Worm (Caenorhabditis elegans) whole organism, L4 larva: Measurements from ENCODE around the gene F25B4.4.

ENCODE experiments used
- F10B5.3 ChIP-seq: sonication (generic microtip); optimal IDR thresholded peaks from 2 replicates; lab custom pipeline; 2016; ENCODE audit warnings: mild to moderate bottlenecking, missing genetic modification characterization, missing compliant biosample characterization
- F44E2.7 ChIP-seq: fragments of 200-800 bp; sonication (Bioruptor generic); IDR thresholded peaks from 2 replicates; pipeline ENCODE4 v2.1.2; 2022; ENCODE audit warnings: missing genetic modification characterization, missing compliant biosample characterization
- F49E8.2 ChIP-seq: sonication (generic microtip); optimal IDR thresholded peaks from 2 replicates; lab custom pipeline; 2016; ENCODE audit warnings: missing compliant biosample characterization, mild to moderate bottlenecking, missing genetic modification characterization, borderline replicate concordance
- Y48G9A.11 ChIP-seq: fragments of 200-800 bp; sonication (Bioruptor generic); IDR thresholded peaks from 2 replicates; pipeline ENCODE4 v1.3.6; 2022; ENCODE audit warnings: missing genetic modification reagents, missing genetic modification characterization, missing compliant biosample characterization
- aha-1 ChIP-seq: fragments of 150-350 bp; peaks from one replicate; lab custom pipeline; 2014; ENCODE audit warnings: missing biosample characterization, missing genetic modification characterization
- ama-1 ChIP-seq: fragments of 150-350 bp; optimal IDR thresholded peaks from 2 replicates; lab custom pipeline; 2014; ENCODE audit warnings: inconsistent platforms, mixed read lengths
- ceh-28 ChIP-seq: fragments of 150-350 bp; optimal IDR thresholded peaks from 2 replicates; lab custom pipeline; 2014; ENCODE audit warnings: missing biosample characterization, missing genetic modification reagents, missing genetic modification characterization
- ceh-62 ChIP-seq: sonication (generic microtip); optimal IDR thresholded peaks from 2 replicates; lab custom pipeline; 2017; ENCODE audit warnings: missing biosample characterization, missing genetic modification characterization
- dmd-8 ChIP-seq: fragments of 200-800 bp; sonication (Bioruptor generic); IDR thresholded peaks from 2 replicates; pipeline ENCODE4 v1.3.6; 2022; ENCODE audit warnings: missing genetic modification characterization, missing compliant biosample characterization
- dve-1 ChIP-seq: sonication (generic microtip); optimal IDR thresholded peaks from 2 replicates; lab custom pipeline; 2017; ENCODE audit warnings: antibody characterized with exemption, mild to moderate bottlenecking, missing genetic modification characterization, missing compliant biosample characterization; ENCODE audit not compliant: insufficient read depth
- egl-43 ChIP-seq: fragments of 200-800 bp; sonication (Bioruptor generic); IDR thresholded peaks from 2 replicates; pipeline ENCODE4 v1.3.6; 2022; ENCODE audit warnings: missing genetic modification reagents, missing genetic modification characterization, missing compliant biosample characterization
- fkh-10 ChIP-seq: fragments of 150-350 bp; optimal IDR thresholded peaks from 2 replicates; lab custom pipeline; 2014; ENCODE audit warnings: missing biosample characterization, missing genetic modification reagents, missing genetic modification characterization
- hif-1 ChIP-seq, 2 experiments: sonication (generic microtip); optimal IDR thresholded peaks; 2 replicates each; lab custom pipeline; 2016 to 2017; ENCODE audit warnings: missing compliant biosample characterization in 2 of 2, missing genetic modification characterization in 2 of 2, missing genetic modification reagents in 2 of 2, missing genotype in 2 of 2, mild to moderate bottlenecking in 1 of 2
- hlh-11 ChIP-seq: fragments of 200-800 bp; sonication (Bioruptor generic); optimal IDR thresholded peaks from 2 replicates; lab custom pipeline; 2018; ENCODE audit warnings: mild to moderate bottlenecking, missing genetic modification characterization, missing compliant biosample characterization
- hlh-30 ChIP-seq: sonication (generic microtip); optimal IDR thresholded peaks from 2 replicates; lab custom pipeline; 2017; ENCODE audit warnings: antibody characterized with exemption, mild to moderate bottlenecking, missing genetic modification characterization, missing compliant biosample characterization; ENCODE audit not compliant: insufficient read depth
- hmg-1.1 ChIP-seq: fragments of 200-800 bp; sonication (Bioruptor generic); IDR thresholded peaks from 2 replicates; pipeline ENCODE4 v1.3.6; 2022; ENCODE audit warnings: missing genetic modification reagents, missing genetic modification characterization, missing compliant biosample characterization
- jun-1 ChIP-seq: fragments of 150-350 bp; optimal IDR thresholded peaks from 2 replicates; lab custom pipeline; 2014; ENCODE audit warnings: missing biosample characterization, missing genetic modification reagents, missing genetic modification characterization
- lin-1 ChIP-seq: fragments of 200-800 bp; sonication (Bioruptor generic); IDR thresholded peaks from 2 replicates; pipeline ENCODE4 v1.3.6; 2022; ENCODE audit warnings: missing genetic modification reagents, missing genetic modification characterization, missing compliant biosample characterization
- lin-13 ChIP-seq: fragments of 150-350 bp; optimal IDR thresholded peaks from 2 replicates; lab custom pipeline; 2014; ENCODE audit warnings: missing biosample characterization, missing genetic modification reagents, missing genetic modification characterization
- lsy-2 ChIP-seq, 2 experiments: fragments of 150-350 bp in 1 of 2; sonication (generic microtip) in 1 of 2; optimal IDR thresholded peaks; 2 replicates each; lab custom pipeline; 2014 to 2017; ENCODE audit warnings: missing biosample characterization in 2 of 2, missing genetic modification characterization in 2 of 2
- mdl-1 ChIP-seq, 2 experiments: fragments of 150-350 bp in 1 of 2; sonication (generic microtip) in 1 of 2; optimal IDR thresholded peaks; 2 replicates each; lab custom pipeline; 2014 to 2017; ENCODE audit warnings: missing biosample characterization in 2 of 2, missing genetic modification characterization in 2 of 2
- mdt-29 ChIP-seq: fragments of 200-800 bp; sonication (Bioruptor generic); IDR thresholded peaks from 2 replicates; pipeline ENCODE4 v1.3.6; 2022; ENCODE audit warnings: missing genetic modification reagents, missing genetic modification characterization, missing compliant biosample characterization
- mxl-3 ChIP-seq: fragments of 200-800 bp; sonication (Bioruptor generic); optimal IDR thresholded peaks from 2 replicates; lab custom pipeline; 2018; ENCODE audit warnings: mild to moderate bottlenecking, missing genetic modification characterization, missing compliant biosample characterization
- nhr-10 ChIP-seq: fragments of 150-350 bp; optimal IDR thresholded peaks from 2 replicates; lab custom pipeline; 2014; ENCODE audit warnings: missing biosample characterization, missing genetic modification characterization
- nhr-102 ChIP-seq: sonication (generic microtip); optimal IDR thresholded peaks from 2 replicates; lab custom pipeline; 2016; ENCODE audit warnings: mild to moderate bottlenecking, missing genetic modification characterization, moderate library complexity, missing compliant biosample characterization
- nhr-25 ChIP-seq: sonication (generic microtip); optimal IDR thresholded peaks from 2 replicates; lab custom pipeline; 2017; ENCODE audit warnings: missing genetic modification characterization, mild to moderate bottlenecking, missing compliant biosample characterization, antibody characterized with exemption, moderate library complexity, borderline replicate concordance; ENCODE audit not compliant: insufficient read depth
- nhr-28 ChIP-seq: fragments of 150-350 bp; optimal IDR thresholded peaks from 2 replicates; lab custom pipeline; 2014; ENCODE audit warnings: missing biosample characterization, missing genetic modification characterization
- skn-1 ChIP-seq: fragments of 150-350 bp; optimal IDR thresholded peaks from 2 replicates; lab custom pipeline; 2014; ENCODE audit warnings: missing biosample characterization, missing genetic modification characterization
- tag-97 ChIP-seq: fragments of 200-800 bp; sonication (Bioruptor generic); IDR thresholded peaks from 2 replicates; pipeline ENCODE4 v1.3.6; 2022; ENCODE audit warnings: missing genetic modification characterization, missing compliant biosample characterization
- unc-39 ChIP-seq: sonication (generic microtip); optimal IDR thresholded peaks from 2 replicates; lab custom pipeline; 2017; ENCODE audit warnings: missing biosample characterization, missing genetic modification characterization
- unc-62 ChIP-seq, 3 experiments: fragments of 150-350 bp in 1 of 3; sonication (generic microtip); optimal IDR thresholded peaks in 2 of 3; peaks in 1 of 3; 1 replicate in 1 of 3; 2 replicates in 2 of 3; lab custom pipeline; 2014 to 2017; ENCODE audit warnings: missing biosample characterization in 3 of 3, missing genetic modification characterization in 3 of 3, missing genetic modification reagents in 3 of 3, missing genotype in 1 of 3
- vab-7 ChIP-seq: fragments of 200-800 bp; sonication (Bioruptor generic); IDR thresholded peaks from 2 replicates; pipeline ENCODE4 v1.3.6; 2022; ENCODE audit warnings: missing genetic modification reagents, missing genetic modification characterization, missing compliant biosample characterization
- zag-1 ChIP-seq: fragments of 150-350 bp; optimal IDR thresholded peaks from 2 replicates; lab custom pipeline; 2014; ENCODE audit warnings: missing biosample characterization, missing genetic modification characterization
- zfp-2 ChIP-seq: sonication (generic microtip); optimal IDR thresholded peaks from 2 replicates; lab custom pipeline; 2016; ENCODE audit warnings: mild to moderate bottlenecking, missing genetic modification characterization, missing compliant biosample characterization
- zip-11 ChIP-seq: fragments of 200-800 bp; sonication (Bioruptor generic); IDR thresholded peaks from 2 replicates; pipeline ENCODE4 v1.3.6; 2022; ENCODE audit warnings: missing genetic modification characterization, missing compliant biosample characterization

Gene F25B4.4

DNA sequence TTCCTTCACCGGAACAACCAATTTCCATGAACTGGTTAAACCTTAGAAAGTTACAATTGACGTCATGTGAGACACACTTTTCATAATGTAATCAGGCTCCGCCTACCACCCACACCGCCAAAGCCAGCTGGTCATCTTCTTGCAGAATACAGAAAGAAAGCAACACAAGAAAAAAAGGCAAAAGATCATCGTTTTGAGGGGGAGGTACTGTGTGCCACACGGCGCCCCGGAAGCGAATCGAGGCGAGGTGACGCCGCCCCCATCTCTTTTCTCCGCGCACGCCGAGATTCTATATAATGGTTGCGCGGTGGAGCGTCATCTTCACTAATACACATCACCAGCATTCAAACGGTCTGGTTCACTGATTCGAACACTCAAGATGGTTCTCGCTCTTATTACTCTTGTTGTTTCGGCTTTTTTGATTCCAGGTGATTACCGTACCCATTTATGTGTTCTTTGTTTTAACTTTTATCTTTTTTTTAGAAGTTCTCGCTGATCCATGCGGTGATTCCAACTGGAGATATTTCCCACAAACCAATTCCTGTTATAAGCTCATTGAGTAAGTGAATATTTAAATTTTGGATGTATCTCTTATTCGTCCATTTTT is 15.3 kb downstream of the F25B4.4 start, which contains the start of gene clec-1:
clec-1 (plus strand) TSS at position 320 of the 607 bp plus-strand sequence.
- peak; percentile 34 for TF ChIP-seq mxl-3 (GFP tag; lab: Kevin White, UChicago)
- no peak for TF ChIP-seq lin-13 (GFP tag; lab: Kevin White, UChicago)
- TF ChIP-seq hlh-11 = peak; percentile 12
- TF ChIP-seq nhr-102 = no peak
- TF ChIP-seq mdl-1 (tag; optimal IDR thresholded peaks at IDR 0.05; lab: Kevin White, UChicago) = peak in 1 of 2 experiments; percentile 22
- no peak for TF ChIP-seq nhr-10 (tag; lab: Kevin White, UChicago)
- TF ChIP-seq hif-1 (tag; optimal IDR thresholded peaks at IDR 0.05; lab: Kevin White, UChicago) = no peak
- peak; percentile 52 for TF ChIP-seq ama-1
- TF ChIP-seq dve-1 (tag; lab: Kevin White, UChicago) = no peak
- TF ChIP-seq nhr-28 (tag; lab: Kevin White, UChicago) = peak; percentile 23

- TF ChIP-seq hlh-11 = peak; percentile 68
- peak; percentile 89 for TF ChIP-seq aha-1 (tag; lab: Kevin White, UChicago)
- TF ChIP-seq unc-39 (tag; lab: Kevin White, UChicago) = no peak
- no peak for TF ChIP-seq hmg-1.1 (GFP tag; lab: Robert Waterston, UW)
- no peak for TF ChIP-seq dmd-8 (GFP tag; lab: Robert Waterston, UW)
- TF ChIP-seq zag-1 (tag; lab: Kevin White, UChicago) = no peak
- TF ChIP-seq vab-7 (GFP tag; lab: Robert Waterston, UW) = no peak
- peak; percentile 38 for TF ChIP-seq nhr-25
- TF ChIP-seq tag-97 (GFP tag; lab: Robert Waterston, UW) = no peak
- no peak for TF ChIP-seq jun-1 (tag; lab: Kevin White, UChicago)
- TF ChIP-seq mxl-3 (GFP tag; lab: Kevin White, UChicago) = peak; percentile 39
- TF ChIP-seq ama-1 = peak; percentile 73
- no peak for TF ChIP-seq F49E8.2 (tag; lab: Kevin White, UChicago)
- TF ChIP-seq F44E2.7 = no peak
- no peak for TF ChIP-seq hlh-30 (tag; lab: Kevin White, UChicago)
- no peak for TF ChIP-seq ceh-28
- TF ChIP-seq hif-1 (tag; optimal IDR thresholded peaks at IDR 0.05; lab: Kevin White, UChicago) = no peak
- TF ChIP-seq nhr-28 (tag; lab: Kevin White, UChicago) = peak; percentile 52
- no peak for TF ChIP-seq F10B5.3
- no peak for TF ChIP-seq lin-1 (GFP tag; lab: Robert Waterston, UW)
- TF ChIP-seq zip-11 (GFP tag; lab: Robert Waterston, UW) = no peak
Observed at ce11 chrV:5701106-5701505, 16.4 kb downstream of the F25B4.4 start.

ce11 chrV:5704467-5704866 is 19.8 kb downstream of the F25B4.4 start:
- no peak for TF ChIP-seq egl-43
- TF ChIP-seq skn-1 = no peak
- TF ChIP-seq mdl-1 (tag; optimal IDR thresholded peaks at IDR 0.05; lab: Kevin White, UChicago) = no peak
- no peak for TF ChIP-seq lsy-2 (tag; optimal IDR thresholded peaks at IDR 0.05; lab: Kevin White, UChicago)
- TF ChIP-seq mdt-29 = no peak
- no peak for TF ChIP-seq unc-62 (GFP tag; optimal IDR thresholded peaks at IDR 0.05 in 1 of 2; lab: Kevin White, UChicago)
- TF ChIP-seq unc-62 (tag; optimal IDR thresholded peaks at IDR 0.05; lab: Kevin White, UChicago) = no peak
- TF ChIP-seq hlh-11 = no peak
- no peak for TF ChIP-seq ceh-62 (tag; lab: Kevin White, UChicago)
- no peak for TF ChIP-seq zfp-2 (tag; lab: Kevin White, UChicago)
- TF ChIP-seq zag-1 (tag; lab: Kevin White, UChicago) = no peak
- TF ChIP-seq fkh-10 (GFP tag; lab: Kevin White, UChicago) = no peak

DNA sequence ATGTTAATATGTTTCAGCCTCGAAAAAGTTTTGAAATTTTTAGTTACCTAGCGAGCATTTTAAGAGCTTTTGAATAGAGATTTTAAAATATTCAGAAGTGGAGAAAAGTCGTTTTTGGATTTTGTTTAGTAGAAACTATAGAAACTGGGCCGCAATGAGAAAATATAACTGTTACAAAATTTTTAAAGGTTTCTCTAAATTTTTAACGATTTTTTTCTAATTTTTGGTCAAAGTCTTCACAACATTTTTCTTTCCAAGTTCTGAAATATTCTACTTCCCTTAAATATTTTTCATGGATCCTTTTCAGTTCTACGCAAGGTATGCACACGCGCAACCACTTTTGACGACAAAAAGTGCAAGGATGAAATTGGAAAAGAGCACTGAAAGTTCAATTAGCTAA is 20.8 kb downstream of the F25B4.4 start, which contains the start of gene peli-1:
peli-1 (plus strand) TSS at position 301 of the 400 bp plus-strand sequence.
- TF ChIP-seq aha-1 (tag; lab: Kevin White, UChicago) (peak; percentile 47), Y48G9A.11 (GFP tag; lab: Robert Waterston, UW) (no peak)
